Worm (Caenorhabditis elegans) whole organism, L1 larva: ENCODE data around the gene R04B5.7.

Experiments used
- aly-2 ChIP-seq: fragments of 150-350 bp; optimal IDR thresholded peaks from 2 replicates; lab custom pipeline; 2014; ENCODE audit warnings: missing biosample characterization, missing genetic modification characterization
- ama-1 ChIP-seq: fragments of 150-350 bp; optimal IDR thresholded peaks from 2 replicates; lab custom pipeline; 2014
- blmp-1 ChIP-seq: fragments of 150-350 bp; optimal IDR thresholded peaks from 2 replicates; lab custom pipeline; 2014; ENCODE audit warnings: missing biosample characterization, missing genetic modification characterization
- lir-3 ChIP-seq: sonication (generic microtip); optimal IDR thresholded peaks from 2 replicates; lab custom pipeline; 2016; ENCODE audit warnings: mild to moderate bottlenecking, missing genetic modification characterization, moderate library complexity, missing compliant biosample characterization; ENCODE audit not compliant: poor library complexity
- lsy-2 ChIP-seq, 2 experiments: fragments of 150-350 bp; optimal IDR thresholded peaks; 2 replicates each; lab custom pipeline; 2014; ENCODE audit warnings: missing biosample characterization in 2 of 2, missing genetic modification characterization in 2 of 2
- nhr-12 ChIP-seq: sonication (generic microtip); optimal IDR thresholded peaks from 2 replicates; lab custom pipeline; 2017; ENCODE audit warnings: missing biosample characterization, missing genetic modification characterization
- nhr-19 ChIP-seq: fragments of 200-800 bp; sonication (Bioruptor generic); conservative IDR thresholded peaks from 2 replicates; pipeline ENCODE4 v1.3.6; 2022; ENCODE audit warnings: missing genetic modification characterization, missing compliant biosample characterization
- sptf-1 ChIP-seq: fragments of 150-350 bp; optimal IDR thresholded peaks from 2 replicates; lab custom pipeline; 2014; ENCODE audit warnings: missing biosample characterization, missing genetic modification characterization
- tbx-2 ChIP-seq: sonication (generic microtip); optimal IDR thresholded peaks from 2 replicates; lab custom pipeline; 2016; ENCODE audit warnings: missing genetic modification characterization, missing compliant biosample characterization
- unc-98 ChIP-seq: fragments of 200-800 bp; sonication (Bioruptor generic); IDR thresholded peaks from 2 replicates; pipeline ENCODE4 v1.3.6; 2022; ENCODE audit warnings: missing genetic modification characterization, missing compliant biosample characterization

ce11 chrV:10070541-10070940 lies 19.8 kb downstream of the R04B5.7 start, which contains the start of gene nhr-192:
- no peak for TF ChIP-seq blmp-1 (tag; lab: Kevin White, UChicago)
- no peak for TF ChIP-seq tbx-2
- no peak for TF ChIP-seq aly-2
- TF ChIP-seq nhr-12, result no peak
- no peak for TF ChIP-seq ama-1 (lab: Kevin White, UChicago)
- no peak for TF ChIP-seq lir-3 (tag; lab: Kevin White, UChicago)
- TF ChIP-seq unc-98 (GFP tag; lab: Robert Waterston, UW), result no peak
- TF ChIP-seq sptf-1, result no peak
- no peak for TF ChIP-seq lsy-2 (tag; optimal IDR thresholded peaks at IDR 0.05; lab: Kevin White, UChicago)
- no peak for TF ChIP-seq nhr-19 (GFP tag; lab: Robert Waterston, UW)
